ENCODE assay signal across 1 fruit fly cellular context in the genomic region with DNA sequence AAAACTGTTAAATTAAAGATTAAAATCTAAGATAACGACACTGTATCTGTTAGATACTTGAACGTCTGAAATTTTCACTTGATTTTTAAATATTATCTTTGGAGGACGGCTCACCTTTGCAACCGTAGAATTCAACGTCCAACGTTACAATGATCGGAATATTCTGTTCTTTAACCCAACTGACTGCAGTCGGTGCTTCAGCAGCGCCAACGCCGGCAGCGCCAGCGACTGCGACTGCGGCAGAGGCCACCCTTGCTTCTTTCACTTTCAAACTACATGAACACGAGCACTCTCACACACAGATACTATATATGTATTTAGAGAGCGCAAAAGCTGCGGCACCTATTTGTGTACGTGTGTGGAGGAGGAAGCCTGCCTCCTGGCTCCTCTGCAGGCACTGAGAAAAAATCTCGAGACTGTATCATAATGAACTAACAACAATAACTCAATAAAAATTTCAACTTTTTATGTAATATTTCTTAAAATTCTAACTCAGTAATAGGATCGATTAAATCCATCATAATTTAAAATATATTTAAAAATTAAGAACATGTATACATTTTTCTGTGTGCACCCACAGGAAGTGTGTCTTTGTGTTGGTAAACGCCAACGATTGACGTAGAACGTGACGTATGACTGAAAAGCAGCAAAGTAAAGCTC.
A peak's percentile ranks its signal among the peaks of the same experiment; 100 is the strongest.
TF ChIP-seq lines count a peak whose summit lies in the region.

No protein-coding gene starts in this region.

TF ChIP-seq in whole organism, embryonic, 481 proteins besides CTCF, POLR2A, EP300 and RAD21 (continued from another document and continues in another):
- TF ChIP-seq CG18619 (GFP tag; optimal IDR thresholded peaks at IDR 0.05; lab: Kevin White, UChicago) (peak; percentile 87), CG15601 (tag; optimal IDR thresholded peaks at IDR 0.05; lab: Kevin White, UChicago) (peak; percentile 92), hbn (GFP tag; IDR thresholded peaks at IDR 0.05; lab: Robert Waterston, UW; ENCODE audit: partially characterized antibody) (no peak), Ptx1 (GFP tag; IDR thresholded peaks at IDR 0.05; lab: Robert Waterston, UW) (peak; percentile 89), Hr39 (optimal IDR thresholded peaks at IDR 0.05; lab: Kevin White, UChicago) (no peak), Gsc (GFP tag; IDR thresholded peaks at IDR 0.05; lab: Robert Waterston, UW) (peak; percentile 73), CG7745 (tag; optimal IDR thresholded peaks at IDR 0.05; lab: Kevin White, UChicago) (no peak), CG12155 (GFP tag; optimal IDR thresholded peaks at IDR 0.05; lab: Kevin White, UChicago) (peak; percentile 87), pita (GFP tag; optimal IDR thresholded peaks at IDR 0.05; lab: Kevin White, UChicago) (no peak), CG12659 (GFP tag; optimal IDR thresholded peaks at IDR 0.05; lab: Kevin White, UChicago) (peak; percentile 93), ato (GFP tag; IDR thresholded peaks at IDR 0.05; lab: Robert Waterston, UW; ENCODE audit: partially characterized antibody) (no peak), MBD-R2 (GFP tag; IDR thresholded peaks at IDR 0.05; lab: Robert Waterston, UW) (peak; percentile 85; the same call in 1 of the 2 replicates), Ada2b (GFP tag; IDR thresholded peaks at IDR 0.05; lab: Robert Waterston, UW) (peak; percentile 89), chn (GFP tag; optimal IDR thresholded peaks at IDR 0.05; lab: Kevin White, UChicago) (peak; percentile 69), scrt (GFP tag; optimal IDR thresholded peaks at IDR 0.05; lab: Kevin White, UChicago) (peak; percentile 91), mam (GFP tag; optimal IDR thresholded peaks at IDR 0.05; lab: Kevin White, UChicago) (peak; percentile 61), Atf6 (GFP tag; IDR thresholded peaks at IDR 0.05; lab: Robert Waterston, UW) (peak; percentile 93), CG30431 (GFP tag; optimal IDR thresholded peaks at IDR 0.05; lab: Kevin White, UChicago) (peak; percentile 69), aop (GFP tag; IDR thresholded peaks at IDR 0.05; lab: Robert Waterston, UW) (0 out of 2 replicates have a peak, but pooled peaks have one; percentile 4), Atf-2 (GFP tag; optimal IDR thresholded peaks at IDR 0.05; lab: Kevin White, UChicago) (peak; percentile 10), NfI (GFP tag; optimal IDR thresholded peaks at IDR 0.05; lab: Kevin White, UChicago) (peak; percentile 89), unc-4 (GFP tag; IDR thresholded peaks at IDR 0.05; lab: Robert Waterston, UW; ENCODE audit: partially characterized antibody) (no peak), CG18476 (GFP tag; optimal IDR thresholded peaks at IDR 0.05; lab: Kevin White, UChicago) (peak; percentile 83), CG16815 (GFP tag; optimal IDR thresholded peaks at IDR 0.05; lab: Kevin White, UChicago) (peak; percentile 82), rib (GFP tag; IDR thresholded peaks at IDR 0.05; lab: Robert Waterston, UW) (peak; percentile 85), gsb-n (tag; optimal IDR thresholded peaks at IDR 0.05; lab: Kevin White, UChicago) (peak; percentile 88), CG2712 (tag; optimal IDR thresholded peaks at IDR 0.05; lab: Kevin White, UChicago) (peak; percentile 94), B-H1 (GFP tag; IDR thresholded peaks at IDR 0.05; lab: Robert Waterston, UW) (peak; percentile 78), dysf (GFP tag; IDR thresholded peaks at IDR 0.05; lab: Robert Waterston, UW) (peak; percentile 91), fru (optimal IDR thresholded peaks at IDR 0.05; lab: Kevin White, UChicago) (no peak), lilli (GFP tag; optimal IDR thresholded peaks at IDR 0.05; lab: Kevin White, UChicago) (peak; percentile 82), CG2120 (GFP tag; optimal IDR thresholded peaks at IDR 0.05; lab: Kevin White, UChicago) (peak; percentile 91), crp (GFP tag; optimal IDR thresholded peaks at IDR 0.05; lab: Kevin White, UChicago) (peak in 1 of 2 experiments; percentile 42), CG9932 (GFP tag; IDR thresholded peaks at IDR 0.05; lab: Robert Waterston, UW) (peak; percentile 94), CG6254 (GFP tag; optimal IDR thresholded peaks at IDR 0.05; lab: Kevin White, UChicago) (peak; percentile 68), Rx (GFP tag; IDR thresholded peaks at IDR 0.05; lab: Robert Waterston, UW) (peak; percentile 77), shn (GFP tag; optimal IDR thresholded peaks at IDR 0.05; lab: Kevin White, UChicago) (no peak), CG13296 (GFP tag; optimal IDR thresholded peaks at IDR 0.05; lab: Kevin White, UChicago) (peak; percentile 91), CG15696 (tag; optimal IDR thresholded peaks at IDR 0.05; lab: Kevin White, UChicago) (peak; percentile 71), MESR4 (GFP tag; optimal IDR thresholded peaks at IDR 0.05; lab: Kevin White, UChicago) (peak; percentile 25), dmrt11E (tag; optimal IDR thresholded peaks at IDR 0.05; lab: Kevin White, UChicago) (peak; percentile 86), Hr51 (GFP tag; optimal IDR thresholded peaks at IDR 0.05; lab: Kevin White, UChicago) (peak; percentile 57 to 91), ems (GFP tag; optimal IDR thresholded peaks at IDR 0.05; lab: Kevin White, UChicago) (peak; percentile 65), Lim3 (GFP tag; IDR thresholded peaks at IDR 0.05; lab: Robert Waterston, UW) (peak; percentile 31; the same call in 1 of the 2 replicates), ranshi (GFP tag; IDR thresholded peaks at IDR 0.05; lab: Robert Waterston, UW) (peak; percentile 93), CG17186 (GFP tag; optimal IDR thresholded peaks at IDR 0.05; lab: Kevin White, UChicago) (peak; percentile 36), grau (tag; optimal IDR thresholded peaks at IDR 0.05; lab: Kevin White, UChicago) (peak; percentile 94), ERR (GFP tag; optimal IDR thresholded peaks at IDR 0.05; lab: Kevin White, UChicago) (no peak), sim (GFP tag; IDR thresholded peaks at IDR 0.05; lab: Robert Waterston, UW) (peak; percentile 32; the same call in 1 of the 2 replicates), bsh (GFP tag; optimal IDR thresholded peaks at IDR 0.05; lab: Kevin White, UChicago) (peak; percentile 94 to 95), CG33557 (GFP tag; optimal IDR thresholded peaks at IDR 0.05; lab: Kevin White, UChicago) (peak; percentile 80), Kr (GFP tag; optimal IDR thresholded peaks at IDR 0.05; lab: Kevin White, UChicago) (no peak), CG3847 (GFP tag; IDR thresholded peaks at IDR 0.05; lab: Robert Waterston, UW) (peak; percentile 90), CG5953 (GFP tag; IDR thresholded peaks at IDR 0.05; lab: Robert Waterston, UW) (peak; percentile 80), Ssrp (tag; optimal IDR thresholded peaks at IDR 0.05; lab: Kevin White, UChicago) (peak; percentile 88), Hmr (GFP tag; optimal IDR thresholded peaks at IDR 0.05; lab: Kevin White, UChicago) (peak; percentile 96), GATAe (GFP tag; conservative IDR thresholded peaks at IDR 0.05; lab: Robert Waterston, UW) (peak; percentile 56; the same call in 1 of the 2 replicates), stwl (tag; optimal IDR thresholded peaks at IDR 0.05; lab: Kevin White, UChicago) (no peak), ken (GFP tag; IDR thresholded peaks at IDR 0.05; lab: Robert Waterston, UW) (peak; percentile 85; the same call in 2 of the 3 replicates), sr (GFP tag; IDR thresholded peaks at IDR 0.05; lab: Robert Waterston, UW) (no peak), CG9215 (GFP tag; IDR thresholded peaks at IDR 0.05; lab: Robert Waterston, UW) (peak; percentile 89), Hr78 (GFP tag; optimal IDR thresholded peaks at IDR 0.05; lab: Kevin White, UChicago) (peak in 1 of 2 experiments; percentile 73), sna (GFP tag; IDR thresholded peaks at IDR 0.05; lab: Robert Waterston, UW; ENCODE audit: partially characterized antibody) (no peak), lab (GFP tag; optimal IDR thresholded peaks at IDR 0.05; lab: Kevin White, UChicago) (peak; percentile 97), jing (GFP tag; optimal IDR thresholded peaks at IDR 0.05; lab: Kevin White, UChicago) (peak; percentile 61), CG11085 (GFP tag; IDR thresholded peaks at IDR 0.05; lab: Robert Waterston, UW) (peak; percentile 87), CG12942 (GFP tag; optimal IDR thresholded peaks at IDR 0.05; lab: Kevin White, UChicago) (peak; percentile 78), cad (GFP tag; optimal IDR thresholded peaks at IDR 0.05; lab: Kevin White, UChicago) (no peak), CG10979 (tag; optimal IDR thresholded peaks at IDR 0.05; lab: Kevin White, UChicago) (peak; percentile 91), Optix (GFP tag; IDR thresholded peaks at IDR 0.05; lab: Robert Waterston, UW) (peak; percentile 74; the same call in 2 of the 3 replicates), h (optimal IDR thresholded peaks at IDR 0.05; lab: Kevin White, UChicago) (no peak), CG2889 (GFP tag; IDR thresholded peaks at IDR 0.05; lab: Robert Waterston, UW) (peak; percentile 78), vvl (GFP tag; IDR thresholded peaks at IDR 0.05; lab: Robert Waterston, UW) (peak; percentile 95), Rfx (GFP tag; IDR thresholded peaks at IDR 0.05; lab: Robert Waterston, UW) (peak; percentile 92), CG31224 (GFP tag; IDR thresholded peaks at IDR 0.05; lab: Robert Waterston, UW) (peak; percentile 84), Chrac-16 (GFP tag; optimal IDR thresholded peaks at IDR 0.05; lab: Kevin White, UChicago) (peak; percentile 81), TFAM (GFP tag; optimal IDR thresholded peaks at IDR 0.05; lab: Kevin White, UChicago) (peak; percentile 16), CG7556 (GFP tag; optimal IDR thresholded peaks at IDR 0.05; lab: Kevin White, UChicago) (peak; percentile 96), CG15011 (GFP tag; optimal IDR thresholded peaks at IDR 0.05; lab: Kevin White, UChicago) (peak; percentile 83), lov (optimal IDR thresholded peaks at IDR 0.05; lab: Kevin White, UChicago) (no peak), lov (GFP tag; IDR thresholded peaks at IDR 0.05; lab: Robert Waterston, UW) (peak; percentile 53; the same call in 1 of the 3 replicates), CG4707 (GFP tag; optimal IDR thresholded peaks at IDR 0.05; lab: Kevin White, UChicago) (peak; percentile 75), wek (GFP tag; optimal IDR thresholded peaks at IDR 0.05; lab: Kevin White, UChicago) (peak; percentile 35), CG4404 (GFP tag; IDR thresholded peaks at IDR 0.05; lab: Robert Waterston, UW) (peak; percentile 79), D19B (GFP tag; optimal IDR thresholded peaks at IDR 0.05; lab: Kevin White, UChicago) (peak; percentile 66), lmd (GFP tag; IDR thresholded peaks at IDR 0.05; lab: Robert Waterston, UW) (peak; percentile 90), sug (tag; optimal IDR thresholded peaks at IDR 0.05; lab: Kevin White, UChicago) (peak; percentile 92), CG6854 (GFP tag; optimal IDR thresholded peaks at IDR 0.05; lab: Kevin White, UChicago) (peak; percentile 85), CG14965 (GFP tag; optimal IDR thresholded peaks at IDR 0.05; lab: Kevin White, UChicago; ENCODE audit: borderline replicate concordance) (no peak), CG3726 (GFP tag; IDR thresholded peaks at IDR 0.05; lab: Robert Waterston, UW) (peak; percentile 59; the same call in 1 of the 3 replicates), BtbVII (GFP tag; optimal IDR thresholded peaks at IDR 0.05; lab: Kevin White, UChicago) (peak; percentile 89), BEAF-32 (GFP tag; optimal IDR thresholded peaks at IDR 0.05; lab: Kevin White, UChicago) (no peak), Lhr (GFP tag; optimal IDR thresholded peaks at IDR 0.05; lab: Kevin White, UChicago) (peak; percentile 59), cas (GFP tag; IDR thresholded peaks at IDR 0.05; lab: Robert Waterston, UW) (peak; percentile 79), Dll (GFP tag; IDR thresholded peaks at IDR 0.05; lab: Robert Waterston, UW; ENCODE audit: partially characterized antibody) (no peak), CG11456 (GFP tag; IDR thresholded peaks at IDR 0.05; lab: Robert Waterston, UW) (peak; percentile 87), z (GFP tag; IDR thresholded peaks at IDR 0.05; lab: Robert Waterston, UW) (no peak), her (GFP tag; optimal IDR thresholded peaks at IDR 0.05; lab: Kevin White, UChicago) (peak; percentile 11), CG4328 (GFP tag; optimal IDR thresholded peaks at IDR 0.05; lab: Kevin White, UChicago) (peak; percentile 87), CG12769 (tag; optimal IDR thresholded peaks at IDR 0.05; lab: Kevin White, UChicago) (peak; percentile 87), wdn (GFP tag; IDR thresholded peaks at IDR 0.05; lab: Robert Waterston, UW) (peak; percentile 85), so (GFP tag; IDR thresholded peaks at IDR 0.05; lab: Robert Waterston, UW) (peak; percentile 87), bcd (GFP tag; optimal IDR thresholded peaks at IDR 0.05; lab: Kevin White, UChicago) (peak; percentile 91), cwo (GFP tag; optimal IDR thresholded peaks at IDR 0.05; lab: Kevin White, UChicago) (peak; percentile 90), CG17829 (tag; optimal IDR thresholded peaks at IDR 0.05; lab: Kevin White, UChicago) (peak; percentile 93), onecut (GFP tag; IDR thresholded peaks at IDR 0.05; lab: Robert Waterston, UW) (peak; percentile 81), Bdp1 (GFP tag; optimal IDR thresholded peaks at IDR 0.05; lab: Kevin White, UChicago) (peak; percentile 30), CG12071 (GFP tag; optimal IDR thresholded peaks at IDR 0.05; lab: Kevin White, UChicago) (peak; percentile 78), CG17912 (GFP tag; optimal IDR thresholded peaks at IDR 0.05; lab: Kevin White, UChicago) (peak; percentile 36), trh (GFP tag; optimal IDR thresholded peaks at IDR 0.05; lab: Kevin White, UChicago) (peak; percentile 42), Meics (GFP tag; optimal IDR thresholded peaks at IDR 0.05; lab: Kevin White, UChicago) (peak; percentile 93), Taf1 (GFP tag; IDR thresholded peaks at IDR 0.05; lab: Robert Waterston, UW) (peak; percentile 90), sqz (GFP tag; optimal IDR thresholded peaks at IDR 0.05; lab: Kevin White, UChicago) (peak; percentile 68), Abd-B (GFP tag; optimal IDR thresholded peaks at IDR 0.05; lab: Kevin White, UChicago) (peak; percentile 85), fu2 (GFP tag; optimal IDR thresholded peaks at IDR 0.05; lab: Kevin White, UChicago) (no peak), Fer3 (tag; optimal IDR thresholded peaks at IDR 0.05; lab: Kevin White, UChicago) (peak; percentile 90), gem (tag; optimal IDR thresholded peaks at IDR 0.05; lab: Kevin White, UChicago) (peak; percentile 95), Dip2 (GFP tag; IDR thresholded peaks at IDR 0.05; lab: Robert Waterston, UW) (no peak), esg (GFP tag; conservative IDR thresholded peaks at IDR 0.05; lab: Robert Waterston, UW) (peak; percentile 85), CG7372 (GFP tag; IDR thresholded peaks at IDR 0.05; lab: Robert Waterston, UW) (peak; percentile 85), Hmx (GFP tag; optimal IDR thresholded peaks at IDR 0.05; lab: Kevin White, UChicago) (peak; percentile 17), mld (GFP tag; IDR thresholded peaks at IDR 0.05; lab: Robert Waterston, UW; ENCODE audit: partially characterized antibody) (no peak)
